Worm (Caenorhabditis elegans) whole organism, L2 larva: ENCODE results near the gene C32B5.18.

ENCODE experiments used
- C34F6.9 ChIP-seq: fragments of 150-350 bp; optimal IDR thresholded peaks from 2 replicates; lab custom pipeline; 2014; ENCODE audit warnings: missing biosample characterization, missing genetic modification characterization
- Y55F3AM.14 ChIP-seq: fragments of 200-800 bp; sonication (Bioruptor generic); optimal IDR thresholded peaks from 2 replicates; lab custom pipeline; 2018; ENCODE audit warnings: mild to moderate bottlenecking, missing genetic modification characterization, missing compliant biosample characterization
- alr-1 ChIP-seq: fragments of 150-350 bp; optimal IDR thresholded peaks from 2 replicates; lab custom pipeline; 2014; ENCODE audit warnings: missing biosample characterization, missing genetic modification characterization
- aly-2 ChIP-seq: fragments of 150-350 bp; optimal IDR thresholded peaks from 2 replicates; lab custom pipeline; 2014; ENCODE audit warnings: missing biosample characterization, missing genetic modification characterization
- ama-1 ChIP-seq: fragments of 150-350 bp; optimal IDR thresholded peaks from 2 replicates; lab custom pipeline; 2018; ENCODE audit warnings: inconsistent platforms
- blmp-1 ChIP-seq: sonication (generic microtip); optimal IDR thresholded peaks from 2 replicates; lab custom pipeline; 2017; ENCODE audit warnings: missing genetic modification characterization, mild to moderate bottlenecking, missing compliant biosample characterization, antibody characterized with exemption, moderate library complexity; ENCODE audit not compliant: insufficient read depth
- ceh-16 ChIP-seq: fragments of 150-350 bp; optimal IDR thresholded peaks from 2 replicates; lab custom pipeline; 2014; ENCODE audit warnings: missing biosample characterization, missing genetic modification characterization
- ceh-82 ChIP-seq: fragments of 150-350 bp; optimal IDR thresholded peaks from 2 replicates; lab custom pipeline; 2014; ENCODE audit warnings: missing biosample characterization, missing genetic modification characterization
- crh-2 ChIP-seq: sonication (generic microtip); optimal IDR thresholded peaks from 2 replicates; lab custom pipeline; 2017; ENCODE audit warnings: missing biosample characterization, missing genetic modification characterization
- egl-27 ChIP-seq: sonication (generic microtip); optimal IDR thresholded peaks from 3 replicates; lab custom pipeline; 2017; ENCODE audit warnings: missing biosample characterization, missing genetic modification reagents, missing genetic modification characterization
- elt-1 ChIP-seq: fragments of 150-350 bp; optimal IDR thresholded peaks from 2 replicates; lab custom pipeline; 2014; ENCODE audit warnings: missing biosample characterization, missing genetic modification characterization
- fos-1 ChIP-seq: fragments of 150-350 bp; optimal IDR thresholded peaks from 2 replicates; lab custom pipeline; 2014; ENCODE audit warnings: missing biosample characterization, missing genetic modification characterization
- gmeb-1 ChIP-seq: fragments of 150-350 bp; optimal IDR thresholded peaks from 2 replicates; lab custom pipeline; 2014; ENCODE audit warnings: missing biosample characterization, missing genetic modification characterization
- lin-11 ChIP-seq: fragments of 150-350 bp; sonication (generic microtip); optimal IDR thresholded peaks from 2 replicates; lab custom pipeline; 2014; ENCODE audit warnings: missing biosample characterization, missing genetic modification characterization, inconsistent platforms, mixed read lengths
- lin-13 ChIP-seq: fragments of 150-350 bp; optimal IDR thresholded peaks from 2 replicates; lab custom pipeline; 2014; ENCODE audit warnings: missing biosample characterization, missing genetic modification reagents, missing genetic modification characterization
- lin-39 ChIP-seq: fragments of 150-350 bp; optimal IDR thresholded peaks from 2 replicates; lab custom pipeline; 2014; ENCODE audit warnings: missing biosample characterization, missing genetic modification reagents, missing genetic modification characterization
- lsy-2 ChIP-seq, 2 experiments: fragments of 150-350 bp in 1 of 2; sonication (generic microtip) in 1 of 2; optimal IDR thresholded peaks; 2 replicates each; lab custom pipeline; 2014 to 2017; ENCODE audit warnings: missing biosample characterization in 2 of 2, missing genetic modification characterization in 2 of 2
- mab-5 ChIP-seq: fragments of 150-350 bp; optimal IDR thresholded peaks from 2 replicates; lab custom pipeline; 2014; ENCODE audit warnings: missing biosample characterization, missing genetic modification characterization
- nhr-10 ChIP-seq: sonication (generic microtip); optimal IDR thresholded peaks from 2 replicates; lab custom pipeline; 2017; ENCODE audit warnings: missing biosample characterization, missing genetic modification characterization
- nhr-12 ChIP-seq: fragments of 150-350 bp; optimal IDR thresholded peaks from 2 replicates; lab custom pipeline; 2014; ENCODE audit warnings: missing biosample characterization, missing genetic modification characterization
- nhr-129 ChIP-seq: fragments of 150-350 bp; optimal IDR thresholded peaks from 2 replicates; lab custom pipeline; 2014; ENCODE audit warnings: missing biosample characterization, missing genetic modification characterization
- nhr-23 ChIP-seq: fragments of 150-350 bp; optimal IDR thresholded peaks from 2 replicates; lab custom pipeline; 2014; ENCODE audit warnings: missing biosample characterization, missing genetic modification reagents, missing genetic modification characterization
- nhr-237 ChIP-seq: fragments of 150-350 bp; optimal IDR thresholded peaks from 2 replicates; lab custom pipeline; 2014; ENCODE audit warnings: missing biosample characterization, missing genetic modification characterization
- nhr-25 ChIP-seq: fragments of 150-350 bp; sonication (generic microtip); optimal IDR thresholded peaks from 3 replicates; lab custom pipeline; 2014; ENCODE audit warnings: missing biosample characterization, missing genetic modification characterization
- nhr-6 ChIP-seq: fragments of 150-350 bp; optimal IDR thresholded peaks from 2 replicates; lab custom pipeline; 2014; ENCODE audit warnings: missing biosample characterization, missing genetic modification characterization
- nhr-77 ChIP-seq: fragments of 150-350 bp; optimal IDR thresholded peaks from 2 replicates; lab custom pipeline; 2014; ENCODE audit warnings: missing biosample characterization, missing genetic modification characterization
- peb-1 ChIP-seq: fragments of 150-350 bp; optimal IDR thresholded peaks from 2 replicates; lab custom pipeline; 2014; ENCODE audit warnings: missing biosample characterization, missing genetic modification characterization
- skn-1 ChIP-seq: sonication (generic microtip); optimal IDR thresholded peaks from 2 replicates; lab custom pipeline; 2017; ENCODE audit warnings: missing biosample characterization, missing genetic modification characterization
- sma-3 ChIP-seq: sonication (generic microtip); optimal IDR thresholded peaks from 2 replicates; lab custom pipeline; 2016; ENCODE audit warnings: missing genetic modification reagents, missing genetic modification characterization, missing compliant biosample characterization
- sma-9 ChIP-seq, 2 experiments: fragments of 150-350 bp in 1 of 2; sonication (generic microtip) in 1 of 2; optimal IDR thresholded peaks; 2 replicates each; lab custom pipeline; 2014 to 2016; ENCODE audit warnings: missing genetic modification characterization in 2 of 2, mild to moderate bottlenecking in 1 of 2, missing biosample characterization in 1 of 2, missing compliant biosample characterization in 1 of 2, missing genetic modification reagents in 1 of 2, moderate library complexity in 1 of 2
- unc-39 ChIP-seq: fragments of 150-350 bp; optimal IDR thresholded peaks from 2 replicates; lab custom pipeline; 2014; ENCODE audit warnings: missing biosample characterization, missing genetic modification characterization
- unc-55 ChIP-seq: fragments of 150-350 bp; sonication (generic microtip); optimal IDR thresholded peaks from 3 replicates; lab custom pipeline; 2014; ENCODE audit warnings: missing biosample characterization, missing genetic modification reagents, missing genetic modification characterization
- unc-62 ChIP-seq: fragments of 150-350 bp; optimal IDR thresholded peaks from 2 replicates; lab custom pipeline; 2014; ENCODE audit warnings: missing biosample characterization, missing genetic modification reagents, missing genetic modification characterization
- ztf-11 ChIP-seq: sonication (generic microtip); optimal IDR thresholded peaks from 2 replicates; lab custom pipeline; 2017; ENCODE audit warnings: missing biosample characterization, missing genetic modification characterization
- ztf-4 ChIP-seq: fragments of 150-350 bp; optimal IDR thresholded peaks from 2 replicates; lab custom pipeline; 2014; ENCODE audit warnings: missing biosample characterization, missing genetic modification characterization

C32B5.18 gene

DNA sequence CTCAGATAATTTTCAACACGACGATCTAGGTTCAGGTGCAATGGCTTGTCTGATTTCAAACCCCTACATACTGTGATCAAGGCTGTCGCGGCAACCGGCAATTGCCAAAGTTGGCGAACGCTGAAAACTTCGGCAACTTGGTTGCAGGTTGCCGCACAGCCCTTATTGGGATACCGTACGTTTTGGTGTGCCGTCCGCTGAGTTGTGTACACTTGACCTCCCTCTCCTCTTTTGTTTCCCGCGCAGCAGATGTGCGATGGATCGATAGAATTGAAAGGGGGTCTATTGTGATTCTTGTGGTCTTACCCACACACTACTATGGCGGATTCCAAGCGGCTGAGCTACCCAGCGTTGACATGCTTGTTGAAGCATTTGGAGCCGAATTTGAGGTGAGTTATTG, at the start of gene C32B5.18, which contains the start of gene C32B5.7:
TSS of gene C32B5.18 (plus strand) at position 301 of the 400 bp plus-strand sequence.
TSS of gene C32B5.7 (plus strand) at position 311 of the 400 bp plus-strand sequence.
- TF ChIP-seq nhr-129 (tag; lab: Kevin White, UChicago) (no peak), skn-1 (tag; lab: Kevin White, UChicago) (no peak)
- TF ChIP-seq, all 48 proteins: peak for 0

DNA sequence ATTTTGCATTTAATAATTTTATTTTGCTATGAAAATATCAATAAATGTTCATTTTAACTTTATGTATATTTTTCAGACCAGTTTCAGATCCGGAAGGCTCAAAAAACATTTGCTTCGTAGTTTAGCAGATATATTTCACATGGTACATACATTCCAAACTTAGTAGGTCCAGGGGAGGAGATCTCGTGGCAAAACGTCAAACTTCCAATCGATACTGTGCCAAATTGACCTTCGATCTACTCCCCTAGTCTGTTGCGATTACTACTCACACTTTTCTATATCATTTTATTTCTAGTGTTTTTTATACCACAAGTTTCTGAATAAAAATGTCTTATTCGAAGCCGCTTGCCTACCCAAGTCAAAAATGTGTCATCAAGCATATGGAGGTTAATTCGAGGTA, 48.6 kb upstream of the C32B5.18 start, which contains the start of gene fbxc-31:
TSS of gene fbxc-31 (plus strand) at position 301 of the 400 bp plus-strand sequence.
- no peak for TF ChIP-seq elt-1
- TF ChIP-seq nhr-23 (tag; lab: Kevin White, UChicago) = no peak
- no peak for TF ChIP-seq fos-1 (tag; lab: Kevin White, UChicago)
- TF ChIP-seq C34F6.9 (tag; lab: Kevin White, UChicago) = no peak
- no peak for TF ChIP-seq unc-39 (tag; lab: Kevin White, UChicago)
- TF ChIP-seq peb-1 (tag; lab: Kevin White, UChicago) = no peak
- no peak for TF ChIP-seq lin-13 (GFP tag; lab: Kevin White, UChicago)
- TF ChIP-seq nhr-77 (tag; lab: Kevin White, UChicago) = no peak
- TF ChIP-seq nhr-237 (tag; lab: Kevin White, UChicago) = no peak
- TF ChIP-seq unc-55 (GFP tag; lab: Kevin White, UChicago) = no peak
- TF ChIP-seq aly-2 (tag; lab: Kevin White, UChicago) = no peak
- no peak for TF ChIP-seq Y55F3AM.14 (GFP tag; lab: Kevin White, UChicago)
- TF ChIP-seq ztf-11 = no peak
- TF ChIP-seq ama-1 (lab: Kevin White, UChicago) = no peak
- no peak for TF ChIP-seq ceh-82 (tag; lab: Kevin White, UChicago)
- TF ChIP-seq lin-39 (tag; lab: Kevin White, UChicago) = no peak
- TF ChIP-seq blmp-1 (tag; lab: Kevin White, UChicago) = no peak
- TF ChIP-seq crh-2 (tag; lab: Kevin White, UChicago) = no peak
- TF ChIP-seq nhr-12 (tag; lab: Kevin White, UChicago) = no peak
- TF ChIP-seq mab-5 = no peak

DNA sequence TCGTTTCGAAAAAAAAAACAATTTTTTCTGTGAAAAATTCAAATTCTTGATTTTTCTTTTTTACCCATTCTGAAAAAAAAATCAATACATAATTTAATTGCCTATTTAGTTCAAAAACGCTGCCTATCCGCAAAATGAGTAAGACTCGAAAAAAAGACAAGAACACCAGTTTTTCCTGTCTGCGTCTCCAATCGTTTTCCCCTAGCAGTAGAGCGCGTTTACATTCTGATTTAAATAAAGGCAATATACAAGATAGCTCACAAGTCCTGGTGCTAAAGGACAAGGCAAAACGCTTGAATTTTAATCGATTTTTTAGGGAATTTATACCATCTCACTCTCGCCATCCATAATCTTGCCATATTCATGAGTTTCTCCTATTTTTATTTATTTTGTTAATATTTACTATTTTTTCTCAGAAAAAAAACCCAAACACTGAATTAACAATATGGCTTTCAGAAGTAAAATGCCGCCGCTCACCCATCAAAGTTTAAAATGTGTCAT, 47.0 kb upstream of the C32B5.18 start, which contains the start of gene fbxc-33:
TSS of gene fbxc-33 (plus strand) at position 451 of the 501 bp plus-strand sequence.
- no peak for TF ChIP-seq aly-2 (tag; lab: Kevin White, UChicago)
- no peak for TF ChIP-seq lin-39 (tag; lab: Kevin White, UChicago)
- TF ChIP-seq alr-1 (tag; lab: Kevin White, UChicago) = no peak
- no peak for TF ChIP-seq nhr-25 (tag; lab: Kevin White, UChicago)
- TF ChIP-seq nhr-6 (tag; lab: Kevin White, UChicago) = no peak
- TF ChIP-seq C34F6.9 (tag; lab: Kevin White, UChicago) = peak; percentile 67
- no peak for TF ChIP-seq nhr-10 (tag; lab: Kevin White, UChicago)
- TF ChIP-seq unc-55 (GFP tag; lab: Kevin White, UChicago) = peak; percentile 53
- TF ChIP-seq nhr-129 (tag; lab: Kevin White, UChicago) = peak; percentile 1
- peak; percentile 19 for TF ChIP-seq fos-1 (tag; lab: Kevin White, UChicago)
- peak; percentile 14 for TF ChIP-seq gmeb-1 (tag; lab: Kevin White, UChicago)

DNA sequence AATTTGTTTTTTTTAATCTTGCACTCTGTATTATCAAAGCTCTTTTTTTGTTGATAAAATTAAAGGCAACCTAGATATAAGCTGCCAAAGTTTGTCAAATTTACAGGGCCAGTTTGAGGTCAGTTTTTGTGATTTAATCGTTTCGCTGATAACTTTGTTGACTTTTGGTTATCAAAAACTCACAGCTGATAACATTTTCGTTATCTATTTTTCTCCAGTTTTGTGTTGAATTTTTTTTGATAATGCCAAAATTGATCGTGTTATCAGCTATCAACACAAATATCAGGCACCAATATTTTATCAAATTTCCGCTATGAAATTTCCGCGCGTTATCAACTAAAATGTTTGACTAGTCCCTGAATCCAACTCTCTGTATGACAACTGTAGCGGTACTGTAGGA, 45.1 kb upstream of the C32B5.18 start:
- peak; percentile 59 for TF ChIP-seq gmeb-1 (tag; lab: Kevin White, UChicago)
- peak; percentile 55 for TF ChIP-seq sma-9 (GFP tag; optimal IDR thresholded peaks at IDR 0.05; lab: Kevin White, UChicago)
- TF ChIP-seq sma-9 (tag; optimal IDR thresholded peaks at IDR 0.05; lab: Kevin White, UChicago) = no peak
- peak; percentile 99 for TF ChIP-seq fos-1 (tag; lab: Kevin White, UChicago)
- no peak for TF ChIP-seq nhr-10 (tag; lab: Kevin White, UChicago)
- TF ChIP-seq mab-5 = no peak
- TF ChIP-seq unc-39 (tag; lab: Kevin White, UChicago) = no peak
- TF ChIP-seq crh-2 (tag; lab: Kevin White, UChicago) = peak; percentile 30
- TF ChIP-seq egl-27 (tag; lab: Kevin White, UChicago) = peak; percentile 85
- peak; percentile 26 for TF ChIP-seq sma-3
- no peak for TF ChIP-seq ama-1 (lab: Kevin White, UChicago)
- TF ChIP-seq ceh-16 = no peak

DNA sequence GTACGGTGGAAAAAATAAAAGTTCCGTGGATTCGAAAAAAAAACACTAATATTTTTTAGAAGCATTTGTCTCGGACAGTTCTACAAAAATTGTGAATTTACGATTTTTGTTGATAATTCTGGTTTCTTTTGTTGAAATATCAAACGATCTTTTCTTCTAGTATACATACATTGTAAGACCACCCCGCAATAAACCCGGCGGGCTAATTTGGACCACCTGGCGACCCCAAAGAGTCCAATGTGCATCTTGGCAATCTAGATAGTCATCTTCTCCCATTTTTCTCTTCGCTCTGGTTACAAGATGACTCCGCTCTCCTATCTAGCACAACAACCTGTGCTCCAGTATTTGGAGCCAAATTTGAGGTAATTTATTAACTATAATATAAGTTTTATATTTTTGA, 44.5 kb upstream of the C32B5.18 start, which contains the start of gene fbxc-29:
TSS of gene fbxc-29 (plus strand) at position 301 of the 400 bp plus-strand sequence.
- TF ChIP-seq fos-1 (tag; lab: Kevin White, UChicago) = no peak
- TF ChIP-seq nhr-6 (tag; lab: Kevin White, UChicago) = no peak
- TF ChIP-seq unc-62 (GFP tag; lab: Kevin White, UChicago) = no peak
- TF ChIP-seq nhr-10 (tag; lab: Kevin White, UChicago) = no peak
- no peak for TF ChIP-seq nhr-23 (tag; lab: Kevin White, UChicago)
- TF ChIP-seq nhr-12 (tag; lab: Kevin White, UChicago) = no peak
- TF ChIP-seq lin-11 = no peak
- TF ChIP-seq crh-2 (tag; lab: Kevin White, UChicago) = no peak
- TF ChIP-seq lsy-2 (tag; optimal IDR thresholded peaks at IDR 0.05; lab: Kevin White, UChicago) = no peak
- no peak for TF ChIP-seq aly-2 (tag; lab: Kevin White, UChicago)
- TF ChIP-seq skn-1 (tag; lab: Kevin White, UChicago) = no peak
- no peak for TF ChIP-seq elt-1
- TF ChIP-seq ztf-4 (tag; lab: Kevin White, UChicago) = no peak
- no peak for TF ChIP-seq Y55F3AM.14 (GFP tag; lab: Kevin White, UChicago)
